Fruit fly (Drosophila melanogaster) Kc167 (cell line): ENCODE data around the gene PMCA.
A peak's percentile ranks its signal among the peaks of the same experiment; 100 is the strongest.

Experiments used
- Myc ChIP-seq: fragments of >200 bp; optimal IDR thresholded peaks from 2 replicates; lab custom pipeline; 2017; ENCODE audit warnings: missing external identifiers
- Sin3A ChIP-seq: fragments of >200 bp; optimal IDR thresholded peaks from 2 replicates; lab custom pipeline; 2018; ENCODE audit warnings: missing external identifiers
- h ChIP-seq: fragments of >200 bp; optimal IDR thresholded peaks from 3 replicates; lab custom pipeline; 2018; ENCODE audit warnings: missing external identifiers
- insv ChIP-seq: fragments of >200 bp; optimal IDR thresholded peaks from 3 replicates; lab custom pipeline; 2018; ENCODE audit warnings: missing external identifiers
- psq ChIP-seq: fragments of >200 bp; optimal IDR thresholded peaks from 2 replicates; lab custom pipeline; 2017; ENCODE audit warnings: missing external identifiers
- ttk ChIP-seq: sonication (Bioruptor generic); optimal IDR thresholded peaks from 2 replicates; lab custom pipeline; 2017; ENCODE audit warnings: missing external identifiers

Gene PMCA

dm6 chr4:358093-358929, at the start of gene PMCA:
TSS of gene PMCA (minus strand) at chr4:358917.
- no peak for TF ChIP-seq Myc (lab: Kevin White, UChicago)
- TF ChIP-seq Sin3A: no peak
- TF ChIP-seq h (lab: Kevin White, UChicago): no peak
- TF ChIP-seq psq (lab: Kevin White, UChicago): no peak
- TF ChIP-seq ttk: no peak
- no peak for TF ChIP-seq insv (lab: Kevin White, UChicago)

- TF ChIP-seq psq (lab: Kevin White, UChicago) (no peak), insv (lab: Kevin White, UChicago) (no peak), h (lab: Kevin White, UChicago) (no peak), ttk (no peak), Myc (lab: Kevin White, UChicago) (no peak), Sin3A (no peak)
These were observed 48.1 kb upstream of the PMCA start for dm6 chr4:406843-407242.

dm6 chr4:406330-406729, 47.6 kb upstream of the PMCA start:
- TF ChIP-seq Sin3A (no peak), Myc (lab: Kevin White, UChicago) (no peak), insv (lab: Kevin White, UChicago) (no peak), psq (lab: Kevin White, UChicago) (no peak), h (lab: Kevin White, UChicago) (no peak), ttk (no peak)

- TF ChIP-seq Myc (lab: Kevin White, UChicago) (no peak), psq (lab: Kevin White, UChicago) (no peak), Sin3A (no peak), h (lab: Kevin White, UChicago) (no peak), ttk (no peak), insv (lab: Kevin White, UChicago) (no peak)
These were observed 46.5 kb upstream of the PMCA start for dm6 chr4:405225-405624.

- TF ChIP-seq Sin3A: no peak
- no peak for TF ChIP-seq Myc (lab: Kevin White, UChicago)
- TF ChIP-seq psq (lab: Kevin White, UChicago): no peak
- peak; percentile 93 for TF ChIP-seq h (lab: Kevin White, UChicago)
- no peak for TF ChIP-seq ttk
- no peak for TF ChIP-seq insv (lab: Kevin White, UChicago)
These were observed 45.6 kb upstream of the PMCA start for dm6 chr4:404325-404724.

dm6 chr4:402928-403575, 44.3 kb upstream of the PMCA start:
- TF ChIP-seq h (lab: Kevin White, UChicago) (no peak), ttk (no peak), Sin3A (no peak), Myc (lab: Kevin White, UChicago) (no peak), insv (lab: Kevin White, UChicago) (no peak), psq (lab: Kevin White, UChicago) (no peak)

dm6 chr4:398555-398954, 39.8 kb upstream of the PMCA start:
- TF ChIP-seq insv (lab: Kevin White, UChicago): no peak
- no peak for TF ChIP-seq Myc (lab: Kevin White, UChicago)
- TF ChIP-seq ttk: no peak
- TF ChIP-seq h (lab: Kevin White, UChicago): no peak
- no peak for TF ChIP-seq Sin3A
- TF ChIP-seq psq (lab: Kevin White, UChicago): no peak

- TF ChIP-seq insv (lab: Kevin White, UChicago) (no peak), h (lab: Kevin White, UChicago) (no peak), Myc (lab: Kevin White, UChicago) (no peak)
These were observed 37.3 kb upstream of the PMCA start for dm6 chr4:395869-396568.

dm6 chr4:395505-395868, 36.8 kb upstream of the PMCA start, which contains the start of gene dati:
TSS of gene dati (minus strand) at chr4:395605.
- TF ChIP-seq Sin3A: no peak
- no peak for TF ChIP-seq psq (lab: Kevin White, UChicago)
- no peak for TF ChIP-seq insv (lab: Kevin White, UChicago)
- no peak for TF ChIP-seq ttk
- no peak for TF ChIP-seq Myc (lab: Kevin White, UChicago)
- TF ChIP-seq h (lab: Kevin White, UChicago): no peak

dm6 chr4:394455-394854, 35.7 kb upstream of the PMCA start:
- no peak for TF ChIP-seq psq (lab: Kevin White, UChicago)
- TF ChIP-seq Myc (lab: Kevin White, UChicago): no peak
- no peak for TF ChIP-seq h (lab: Kevin White, UChicago)
- TF ChIP-seq ttk: no peak
- TF ChIP-seq Sin3A: no peak
- TF ChIP-seq insv (lab: Kevin White, UChicago): no peak

dm6 chr4:393190-393799, 34.6 kb upstream of the PMCA start:
- no peak for TF ChIP-seq h (lab: Kevin White, UChicago)
